Worm (Caenorhabditis elegans): ENCODE results near the gene ulp-4.

- no peak for TF ChIP-seq snpc-4 (tag; optimal IDR thresholded peaks at IDR 0.05)
- no peak for TF ChIP-seq lin-32 (GFP tag; optimal IDR thresholded peaks at IDR 0.05)
- TF ChIP-seq unc-62 (GFP tag; optimal IDR thresholded peaks at IDR 0.05) = no peak
- no peak for TF ChIP-seq nhr-28 (tag; optimal IDR thresholded peaks at IDR 0.05)
- no peak for TF ChIP-seq mep-1 (tag; optimal IDR thresholded peaks at IDR 0.05)
- TF ChIP-seq ces-1 (GFP tag; optimal IDR thresholded peaks at IDR 0.05) = no peak
- no peak for TF ChIP-seq nhr-237 (tag; optimal IDR thresholded peaks at IDR 0.05)
These were observed 44.4 kb downstream of the ulp-4 start for ce11 chrII:8174148-8174547.

Data from whole organism, mixed stage, embryonic.